Fruit fly (Drosophila melanogaster): ENCODE measurements around the gene CG31415.

CG31415 gene

DNA sequence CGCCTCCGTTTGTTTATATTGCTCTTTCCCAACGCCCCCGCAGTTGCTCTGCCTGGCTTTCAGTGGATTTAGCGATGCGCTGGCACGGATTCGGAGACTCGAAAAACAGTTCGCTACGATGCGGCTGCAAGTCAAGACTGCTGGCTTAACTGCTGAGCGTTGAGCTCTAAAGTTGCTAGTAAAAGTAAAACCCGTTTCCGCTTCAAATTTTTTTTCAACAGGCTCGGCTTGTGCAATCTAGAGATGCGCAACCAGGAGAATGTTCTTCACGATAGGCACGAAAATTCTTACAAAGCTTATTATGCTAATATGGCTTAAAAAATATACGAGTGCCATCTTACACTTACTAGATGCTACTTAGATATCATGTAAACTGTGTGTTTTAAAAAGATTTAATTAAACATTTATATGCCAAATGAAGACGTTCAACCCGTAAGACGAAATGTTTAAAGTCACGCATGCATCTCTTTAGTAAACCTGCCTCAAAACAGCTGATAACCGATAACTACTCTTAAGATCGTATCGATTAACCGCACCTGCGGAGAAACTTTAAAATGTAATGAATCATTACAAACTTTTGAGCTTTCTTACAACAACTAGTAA lies 4.1 kb downstream of the CG31415 start, which contains the start of gene CG12948 (continued):
- TF ChIP-seq bab2 (GFP tag; optimal IDR thresholded peaks at IDR 0.05) (no peak), CG15479 (GFP tag; optimal IDR thresholded peaks at IDR 0.05) (peak; percentile 46), ERR (GFP tag; optimal IDR thresholded peaks at IDR 0.05) (peak; percentile 29), gce (GFP tag; IDR thresholded peaks at IDR 0.05) (no peak), CG4424 (GFP tag; optimal IDR thresholded peaks at IDR 0.05) (peak; percentile 54), Nf-YB (GFP tag; optimal IDR thresholded peaks at IDR 0.05) (peak; percentile 17), maf-S (GFP tag; optimal IDR thresholded peaks at IDR 0.05) (peak; percentile 56), nmo (GFP tag; optimal IDR thresholded peaks at IDR 0.05) (peak; percentile 49), Dip3 (GFP tag; optimal IDR thresholded peaks at IDR 0.05) (peak; percentile 45), CG6765 (GFP tag; optimal IDR thresholded peaks at IDR 0.05) (no peak), pb (GFP tag; optimal IDR thresholded peaks at IDR 0.05) (no peak), CG31365 (tag; optimal IDR thresholded peaks at IDR 0.05) (peak; percentile 19), cad (GFP tag; optimal IDR thresholded peaks at IDR 0.05) (no peak), CG14667 (GFP tag; IDR thresholded peaks at IDR 0.05) (no peak), CG11247 (GFP tag; IDR thresholded peaks at IDR 0.05) (peak; percentile 18; the same call in 1 of the 2 replicates), stc (GFP tag; IDR thresholded peaks at IDR 0.05) (no peak), CG8089 (GFP tag; optimal IDR thresholded peaks at IDR 0.05) (no peak), CG10366 (GFP tag; IDR thresholded peaks at IDR 0.05) (peak; percentile 11; the same call in 1 of the 2 replicates), CG15073 (GFP tag; optimal IDR thresholded peaks at IDR 0.05) (no peak), psq (GFP tag; optimal IDR thresholded peaks at IDR 0.05) (no peak), lola (GFP tag; optimal IDR thresholded peaks at IDR 0.05) (peak in 1 of 3 experiments; percentile 63), da (GFP tag; optimal IDR thresholded peaks at IDR 0.05) (no peak), toy (GFP tag; IDR thresholded peaks at IDR 0.05) (no peak), fd102C (GFP tag; optimal IDR thresholded peaks at IDR 0.05) (no peak), Optix (GFP tag; IDR thresholded peaks at IDR 0.05) (no peak), gro (GFP tag; optimal IDR thresholded peaks at IDR 0.05) (peak; percentile 55), Atf6 (GFP tag; IDR thresholded peaks at IDR 0.05) (peak; percentile 31; the same call in 1 of the 2 replicates), Xbp1 (GFP tag; optimal IDR thresholded peaks at IDR 0.05) (peak; percentile 55), Kr (GFP tag; optimal IDR thresholded peaks at IDR 0.05) (no peak), sim (GFP tag; IDR thresholded peaks at IDR 0.05) (no peak), CG5180 (GFP tag; optimal IDR thresholded peaks at IDR 0.05) (no peak), mirr (GFP tag; optimal IDR thresholded peaks at IDR 0.05) (no peak), croc (GFP tag; conservative IDR thresholded peaks at IDR 0.05) (no peak), CG12744 (GFP tag; optimal IDR thresholded peaks at IDR 0.05) (no peak), CHES-1-like (GFP tag; optimal IDR thresholded peaks at IDR 0.05) (peak; percentile 11), CG4820 (GFP tag; optimal IDR thresholded peaks at IDR 0.05) (peak; percentile 46), CG1792 (GFP tag; optimal IDR thresholded peaks at IDR 0.05) (peak; percentile 16), eve (GFP tag; optimal IDR thresholded peaks at IDR 0.05) (no peak), slp2 (GFP tag; optimal IDR thresholded peaks at IDR 0.05) (peak; percentile 21), CG30403 (GFP tag; optimal IDR thresholded peaks at IDR 0.05) (peak; percentile 72), Usf (GFP tag; optimal IDR thresholded peaks at IDR 0.05) (no peak), CG9727 (GFP tag; optimal IDR thresholded peaks at IDR 0.05) (peak; percentile 61), CoRest (tag; optimal IDR thresholded peaks at IDR 0.05) (peak; percentile 58), CG18476 (GFP tag; optimal IDR thresholded peaks at IDR 0.05) (no peak), ssp (GFP tag; IDR thresholded peaks at IDR 0.05) (no peak), row (GFP tag; IDR thresholded peaks at IDR 0.05) (peak; percentile 95), CG17328 (GFP tag; IDR thresholded peaks at IDR 0.05) (no peak), h (optimal IDR thresholded peaks at IDR 0.05) (no peak), NfI (GFP tag; optimal IDR thresholded peaks at IDR 0.05) (no peak), NFAT (GFP tag; IDR thresholded peaks at IDR 0.05) (peak; percentile 64), dmrt99B (tag; optimal IDR thresholded peaks at IDR 0.05) (no peak), CG34224 (GFP tag; IDR thresholded peaks at IDR 0.05; ENCODE audit: partially characterized antibody) (peak; percentile 96)
